Worm (Caenorhabditis elegans): ENCODE results near the gene ldb-1.

Gene ldb-1

ce11 chrX:11059744-11060143, 31.0 kb downstream of the ldb-1 start, which contains the start of gene lpr-6:
TSS of gene lpr-6 (plus strand) at chrX:11059994.
- TF ChIP-seq nhr-23 (tag; optimal IDR thresholded peaks at IDR 0.05) (peak; percentile 87), nhr-25 (tag; optimal IDR thresholded peaks at IDR 0.05) (peak; percentile 5), ZK546.5 (tag; optimal IDR thresholded peaks at IDR 0.05) (no peak), ama-1 (optimal IDR thresholded peaks at IDR 0.05) (peak; percentile 11), nhr-43 (tag; optimal IDR thresholded peaks at IDR 0.05; ENCODE audit: poor library complexity, severe bottlenecking) (peak; percentile 86), pqm-1 (tag; optimal IDR thresholded peaks at IDR 0.05) (no peak)

ce11 chrX:11060940-11061339, 32.2 kb downstream of the ldb-1 start:
- TF ChIP-seq nhr-23 (tag; optimal IDR thresholded peaks at IDR 0.05), result peak; percentile 96
- no peak for TF ChIP-seq ceh-28 (tag; optimal IDR thresholded peaks at IDR 0.05)
- TF ChIP-seq ama-1 (optimal IDR thresholded peaks at IDR 0.05), result peak; percentile 65
- TF ChIP-seq elt-3 (tag; optimal IDR thresholded peaks at IDR 0.05), result peak in 1 of 3 experiments; percentile 26
- no peak for TF ChIP-seq pqm-1 (tag; optimal IDR thresholded peaks at IDR 0.05)
- TF ChIP-seq fos-1 (tag; optimal IDR thresholded peaks at IDR 0.05), result no peak
- peak; percentile 14 for TF ChIP-seq nhr-43 (tag; optimal IDR thresholded peaks at IDR 0.05; ENCODE audit: poor library complexity, severe bottlenecking)
- TF ChIP-seq nhr-76 (tag; optimal IDR thresholded peaks at IDR 0.05), result no peak

- no peak for TF ChIP-seq tbx-2 (tag; optimal IDR thresholded peaks at IDR 0.05)
- TF ChIP-seq eor-1 (tag; optimal IDR thresholded peaks at IDR 0.05), result no peak
- no peak for TF ChIP-seq egl-5 (tag; optimal IDR thresholded peaks at IDR 0.05)
- no peak for TF ChIP-seq skn-1 (tag; optimal IDR thresholded peaks at IDR 0.05)
- TF ChIP-seq ztf-11 (tag; optimal IDR thresholded peaks at IDR 0.05), result no peak
- TF ChIP-seq fkh-2 (tag; optimal IDR thresholded peaks at IDR 0.05), result no peak
- peak; percentile 8 for TF ChIP-seq nhr-43 (tag; optimal IDR thresholded peaks at IDR 0.05; ENCODE audit: poor library complexity, severe bottlenecking)
- no peak for TF ChIP-seq daf-12 (tag; optimal IDR thresholded peaks at IDR 0.05)
- no peak for TF ChIP-seq fkh-10 (GFP tag; optimal IDR thresholded peaks at IDR 0.05)
- no peak for TF ChIP-seq ztf-4 (tag; optimal IDR thresholded peaks at IDR 0.05)
- peak; percentile 82 for TF ChIP-seq nhr-23 (tag; optimal IDR thresholded peaks at IDR 0.05)
- TF ChIP-seq elt-1 (tag; optimal IDR thresholded peaks at IDR 0.05), result peak; percentile 5
- TF ChIP-seq fos-1 (tag; optimal IDR thresholded peaks at IDR 0.05), result no peak
- TF ChIP-seq nhr-12 (tag; optimal IDR thresholded peaks at IDR 0.05), result no peak
- no peak for TF ChIP-seq lsy-12 (tag; optimal IDR thresholded peaks at IDR 0.05)
- no peak for TF ChIP-seq snpc-4 (tag; optimal IDR thresholded peaks at IDR 0.05)
- TF ChIP-seq mdl-1 (tag; optimal IDR thresholded peaks at IDR 0.05), result no peak
- no peak for TF ChIP-seq ama-1 (optimal IDR thresholded peaks at IDR 0.05)
- no peak for TF ChIP-seq hmg-11 (tag; optimal IDR thresholded peaks at IDR 0.05)
- TF ChIP-seq nhr-25 (tag; optimal IDR thresholded peaks at IDR 0.05), result peak; percentile 57
- no peak for TF ChIP-seq ceh-28 (tag; optimal IDR thresholded peaks at IDR 0.05)
- no peak for TF ChIP-seq nhr-237 (tag; optimal IDR thresholded peaks at IDR 0.05)
These were observed 33.2 kb downstream of the ldb-1 start, which contains the start of gene lpr-5 for ce11 chrX:11061904-11062303. TSS of gene lpr-5 (plus strand) at chrX:11062123.

- TF ChIP-seq unc-62 (GFP tag; optimal IDR thresholded peaks at IDR 0.05), result peak; percentile 60
- TF ChIP-seq nhr-25 (tag; optimal IDR thresholded peaks at IDR 0.05), result peak; percentile 49
- TF ChIP-seq nhr-23 (tag; optimal IDR thresholded peaks at IDR 0.05), result peak; percentile 99
- TF ChIP-seq nhr-43 (tag; optimal IDR thresholded peaks at IDR 0.05; ENCODE audit: poor library complexity, severe bottlenecking), result peak; percentile 56
- no peak for TF ChIP-seq ztf-11 (tag; optimal IDR thresholded peaks at IDR 0.05)
- no peak for TF ChIP-seq nhr-11 (tag; optimal IDR thresholded peaks at IDR 0.05)
These were observed 36.1 kb downstream of the ldb-1 start, which contains the start of gene lpr-4 for ce11 chrX:11064799-11065198. TSS of gene lpr-4 (plus strand) at chrX:11065126.

- TF ChIP-seq nhr-43 (tag; optimal IDR thresholded peaks at IDR 0.05; ENCODE audit: poor library complexity, severe bottlenecking) (peak; percentile 27), ceh-82 (tag; optimal IDR thresholded peaks at IDR 0.05) (no peak), nhr-77 (tag; optimal IDR thresholded peaks at IDR 0.05) (no peak), ztf-11 (tag; optimal IDR thresholded peaks at IDR 0.05) (no peak), nfya-1 (tag; optimal IDR thresholded peaks at IDR 0.05; ENCODE audit: insufficient read depth) (no peak), tbx-2 (tag; optimal IDR thresholded peaks at IDR 0.05) (no peak), egl-27 (tag; optimal IDR thresholded peaks at IDR 0.05) (no peak), nhr-67 (tag; optimal IDR thresholded peaks at IDR 0.05) (no peak), ceh-9 (tag; optimal IDR thresholded peaks at IDR 0.05) (no peak), zag-1 (tag; optimal IDR thresholded peaks at IDR 0.05) (no peak), lsy-12 (tag; optimal IDR thresholded peaks at IDR 0.05) (no peak), nhr-23 (tag; optimal IDR thresholded peaks at IDR 0.05) (peak; percentile 93)
These were observed 38.5 kb downstream of the ldb-1 start for ce11 chrX:11067256-11067655.
